Worm (Caenorhabditis elegans): ENCODE measurements around the gene Y75B8A.31.

Y75B8A.31 gene

ce11 chrIII:12366989-12367557 lies 15.6 kb downstream of the Y75B8A.31 start, which contains the start of gene Y75B8A.33:
TSS of gene Y75B8A.33 (minus strand) at chrIII:12367373.
- TF ChIP-seq ceh-30 (tag; optimal IDR thresholded peaks at IDR 0.05) = no peak
- no peak for TF ChIP-seq hlh-15 (tag; optimal IDR thresholded peaks at IDR 0.05)
- no peak for TF ChIP-seq fkh-6 (tag; optimal IDR thresholded peaks at IDR 0.05)
- no peak for TF ChIP-seq unc-3 (GFP tag; conservative IDR thresholded peaks at IDR 0.05)
- TF ChIP-seq unc-3 (tag; optimal IDR thresholded peaks at IDR 0.05) = no peak
- TF ChIP-seq T23F11.4 (GFP tag; optimal IDR thresholded peaks at IDR 0.05) = no peak
- no peak for TF ChIP-seq pat-9 (tag; optimal IDR thresholded peaks at IDR 0.05)
- TF ChIP-seq elt-4 (tag; optimal IDR thresholded peaks at IDR 0.05) = no peak
- no peak for TF ChIP-seq ceh-34 (tag; optimal IDR thresholded peaks at IDR 0.05)

ce11 chrIII:12367891-12368290 lies 16.4 kb downstream of the Y75B8A.31 start:
- TF ChIP-seq ceh-18 (tag; optimal IDR thresholded peaks at IDR 0.05) = no peak
- no peak for TF ChIP-seq sdc-2 (tag; optimal IDR thresholded peaks at IDR 0.05)
- no peak for TF ChIP-seq K02D7.2 (tag; optimal IDR thresholded peaks at IDR 0.05)
- TF ChIP-seq unc-86 (tag; optimal IDR thresholded peaks at IDR 0.05) = no peak
- TF ChIP-seq zip-5 (tag; optimal IDR thresholded peaks at IDR 0.05) = no peak
- TF ChIP-seq lin-11 (tag; optimal IDR thresholded peaks at IDR 0.05) = no peak
- no peak for TF ChIP-seq hlh-30 (tag; optimal IDR thresholded peaks at IDR 0.05; ENCODE audit: insufficient read depth)
- TF ChIP-seq sox-4 (tag; optimal IDR thresholded peaks at IDR 0.05) = no peak
- no peak for TF ChIP-seq ceh-19 (GFP tag; optimal IDR thresholded peaks at IDR 0.05)
- TF ChIP-seq sox-2 (GFP tag; IDR thresholded peaks at IDR 0.05) = no peak
- TF ChIP-seq C08G9.2 (tag; optimal IDR thresholded peaks at IDR 0.05) = no peak
- no peak for TF ChIP-seq elt-2 (tag; optimal IDR thresholded peaks at IDR 0.05)
- no peak for TF ChIP-seq che-1 (tag; optimal IDR thresholded peaks at IDR 0.05)
- no peak for TF ChIP-seq unc-42 (tag; optimal IDR thresholded peaks at IDR 0.05)
- no peak for TF ChIP-seq pha-4 (tag; optimal IDR thresholded peaks at IDR 0.05)

- peak; percentile 10 for TF ChIP-seq C38D4.7 (GFP tag; optimal IDR thresholded peaks at IDR 0.05)
- peak; percentile 77 for TF ChIP-seq ceh-48 (tag; optimal IDR thresholded peaks at IDR 0.05)
- no peak for TF ChIP-seq odd-2 (tag; optimal IDR thresholded peaks at IDR 0.05)
- no peak for TF ChIP-seq Y22D7AL.16 (tag; optimal IDR thresholded peaks at IDR 0.05)
- no peak for TF ChIP-seq ceh-6 (GFP tag; optimal IDR thresholded peaks at IDR 0.05)
- TF ChIP-seq syd-9 (tag; optimal IDR thresholded peaks at IDR 0.05) = no peak
- TF ChIP-seq gmeb-2 (tag; optimal IDR thresholded peaks at IDR 0.05) = no peak
- TF ChIP-seq dmd-4 (tag; optimal IDR thresholded peaks at IDR 0.05; ENCODE audit: borderline replicate concordance) = peak; percentile 9
- peak; percentile 48 for TF ChIP-seq hlh-6 (tag; optimal IDR thresholded peaks at IDR 0.05)
- peak; percentile 27 for TF ChIP-seq ref-2 (tag; optimal IDR thresholded peaks at IDR 0.05)
- no peak for TF ChIP-seq ceh-30 (tag; optimal IDR thresholded peaks at IDR 0.05)
- TF ChIP-seq ceh-31 (tag; optimal IDR thresholded peaks at IDR 0.05) = peak; percentile 27
- no peak for TF ChIP-seq fax-1 (tag; optimal IDR thresholded peaks at IDR 0.05)
- TF ChIP-seq ttx-3 (tag; optimal IDR thresholded peaks at IDR 0.05) = peak; percentile 13
- TF ChIP-seq unc-55 (GFP tag; optimal IDR thresholded peaks at IDR 0.05) = peak; percentile 18
- TF ChIP-seq hlh-30 (tag; optimal IDR thresholded peaks at IDR 0.05; ENCODE audit: insufficient read depth) = peak; percentile 89
- peak; percentile 11 for TF ChIP-seq ceh-24 (tag; optimal IDR thresholded peaks at IDR 0.05)
- no peak for TF ChIP-seq ets-4 (tag; optimal IDR thresholded peaks at IDR 0.05)
- TF ChIP-seq ceh-22 (tag; optimal IDR thresholded peaks at IDR 0.05) = no peak
- no peak for TF ChIP-seq dve-1 (tag; optimal IDR thresholded peaks at IDR 0.05)
- TF ChIP-seq ama-1 (optimal IDR thresholded peaks at IDR 0.05) = peak; percentile 94
- peak; percentile 10 for TF ChIP-seq tbx-2 (tag; optimal IDR thresholded peaks at IDR 0.05)
- TF ChIP-seq K02D7.2 (tag; optimal IDR thresholded peaks at IDR 0.05) = peak; percentile 13
- TF ChIP-seq ceh-34 (tag; optimal IDR thresholded peaks at IDR 0.05) = peak; percentile 2
- peak; percentile 10 for TF ChIP-seq rnt-1 (tag; optimal IDR thresholded peaks at IDR 0.05)
- TF ChIP-seq nfya-1 (tag; optimal IDR thresholded peaks at IDR 0.05) = peak; percentile 9
These were observed 17.2 kb downstream of the Y75B8A.31 start, which contains the start of gene his-72 for ce11 chrIII:12368462-12369306. TSS of gene his-72 (minus strand) at chrIII:12369050.
